Fruit fly (Drosophila melanogaster): ENCODE data around the gene PolA2.
A peak's percentile ranks its signal among the peaks of the same experiment; 100 is the strongest.

Gene PolA2

dm6 chr3R:27238438-27239301 is at the start of gene PolA2, which contains the start of gene CG31064 (continued):
- TF ChIP-seq CG1832 (GFP tag; optimal IDR thresholded peaks at IDR 0.05) (no peak), CG3838 (GFP tag; optimal IDR thresholded peaks at IDR 0.05) (no peak), luna (GFP tag; optimal IDR thresholded peaks at IDR 0.05) (no peak), CG16813 (GFP tag; IDR thresholded peaks at IDR 0.05; ENCODE audit: partially characterized antibody) (peak; percentile 66), jigr1 (GFP tag; IDR thresholded peaks at IDR 0.05) (no peak), CG13894 (tag; optimal IDR thresholded peaks at IDR 0.05) (no peak), peb (GFP tag; IDR thresholded peaks at IDR 0.05) (no peak), Ets97D (GFP tag; optimal IDR thresholded peaks at IDR 0.05) (peak; percentile 50), CG10274 (GFP tag; optimal IDR thresholded peaks at IDR 0.05) (no peak), sisA (GFP tag; IDR thresholded peaks at IDR 0.05) (no peak), Ravus (GFP tag; IDR thresholded peaks at IDR 0.05) (no peak), ssp (GFP tag; IDR thresholded peaks at IDR 0.05) (0 out of 2 replicates have a peak, but pooled peaks have one; percentile 30), CG10565 (GFP tag; optimal IDR thresholded peaks at IDR 0.05) (no peak), ab (GFP tag; optimal IDR thresholded peaks at IDR 0.05) (no peak), twi (tag; optimal IDR thresholded peaks at IDR 0.05) (no peak), CG30403 (GFP tag; optimal IDR thresholded peaks at IDR 0.05) (no peak), CG11560 (tag; IDR thresholded peaks at IDR 0.05) (no peak), Dek (tag; optimal IDR thresholded peaks at IDR 0.05) (no peak), Rfx (GFP tag; IDR thresholded peaks at IDR 0.05) (peak; percentile 58), ttk (GFP tag; IDR thresholded peaks at IDR 0.05) (no peak), Fer3 (tag; optimal IDR thresholded peaks at IDR 0.05) (no peak), NC2α (GFP tag; optimal IDR thresholded peaks at IDR 0.05) (no peak), toy (GFP tag; IDR thresholded peaks at IDR 0.05) (no peak), CG12219 (GFP tag; optimal IDR thresholded peaks at IDR 0.05) (no peak), Bgb (GFP tag; IDR thresholded peaks at IDR 0.05; ENCODE audit: partially characterized antibody) (peak; percentile 86), chn (GFP tag; optimal IDR thresholded peaks at IDR 0.05) (no peak), CG7786 (GFP tag; optimal IDR thresholded peaks at IDR 0.05) (no peak), CG42726 (GFP tag; IDR thresholded peaks at IDR 0.05; ENCODE audit: partially characterized antibody) (peak; percentile 69; the same call in 1 of the 2 replicates), Drgx (GFP tag; IDR thresholded peaks at IDR 0.05) (no peak), Rx (GFP tag; IDR thresholded peaks at IDR 0.05) (no peak), CG1647 (GFP tag; optimal IDR thresholded peaks at IDR 0.05) (no peak), CG12104 (GFP tag; optimal IDR thresholded peaks at IDR 0.05) (no peak), Mes4 (GFP tag; optimal IDR thresholded peaks at IDR 0.05) (no peak), disco-r (GFP tag; optimal IDR thresholded peaks at IDR 0.05) (no peak), Doc3 (GFP tag; IDR thresholded peaks at IDR 0.05; ENCODE audit: partially characterized antibody) (peak; percentile 70), MTF-1 (GFP tag; optimal IDR thresholded peaks at IDR 0.05; ENCODE audit: borderline replicate concordance) (no peak), CG11093 (GFP tag; IDR thresholded peaks at IDR 0.05) (no peak), ken (GFP tag; IDR thresholded peaks at IDR 0.05) (no peak), Max (GFP tag; optimal IDR thresholded peaks at IDR 0.05) (no peak), fru (optimal IDR thresholded peaks at IDR 0.05) (no peak), dpn (GFP tag; optimal IDR thresholded peaks at IDR 0.05) (no peak), Dll (GFP tag; IDR thresholded peaks at IDR 0.05; ENCODE audit: partially characterized antibody) (peak; percentile 81), fd102C (GFP tag; optimal IDR thresholded peaks at IDR 0.05) (no peak), CG10209 (GFP tag; optimal IDR thresholded peaks at IDR 0.05) (no peak), dysf (GFP tag; IDR thresholded peaks at IDR 0.05) (no peak), zf30C (GFP tag; optimal IDR thresholded peaks at IDR 0.05) (no peak), CG2129 (GFP tag; IDR thresholded peaks at IDR 0.05; ENCODE audit: partially characterized antibody) (no peak), CG2199 (GFP tag; IDR thresholded peaks at IDR 0.05) (no peak), CG14860 (GFP tag; IDR thresholded peaks at IDR 0.05; ENCODE audit: partially characterized antibody) (peak; percentile 79; the same call in 2 of the 3 replicates), CG11504 (tag; optimal IDR thresholded peaks at IDR 0.05) (no peak)

All from whole organism, embryonic.